Worm (Caenorhabditis elegans): ENCODE measurements around the gene zmp-1.

DNA sequence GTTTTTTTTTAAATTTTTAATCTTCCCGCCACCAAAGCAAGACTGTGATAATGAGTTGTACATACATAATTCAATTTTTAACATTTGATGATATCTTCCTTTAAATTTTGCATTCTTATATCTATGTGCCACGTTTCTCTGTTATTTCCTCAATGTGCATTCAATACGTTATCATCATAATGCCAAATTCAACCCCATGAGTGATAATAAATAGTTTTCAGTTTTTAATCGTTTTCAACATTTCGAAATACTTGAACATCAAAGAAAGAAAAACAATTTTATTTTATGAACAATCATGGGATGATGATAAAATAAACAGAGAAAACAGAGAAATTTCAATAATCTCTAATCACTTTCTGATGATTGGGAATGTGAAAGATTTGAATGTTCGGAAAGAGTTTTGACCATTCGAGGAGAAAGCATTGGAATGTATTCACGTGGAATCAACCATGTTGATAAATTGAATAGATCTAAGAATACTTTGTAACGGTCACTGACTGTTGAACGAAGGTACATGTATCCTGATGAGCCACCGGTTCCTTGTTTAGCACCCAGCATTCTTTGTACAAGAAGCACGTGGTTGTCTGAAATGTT, 15.3 kb downstream of the zmp-1 start:
- TF ChIP-seq nhr-237 (tag; optimal IDR thresholded peaks at IDR 0.05), result no peak
- TF ChIP-seq nhr-12 (tag; optimal IDR thresholded peaks at IDR 0.05), result no peak
- TF ChIP-seq nhr-76 (tag; optimal IDR thresholded peaks at IDR 0.05), result no peak
- TF ChIP-seq elt-1 (tag; optimal IDR thresholded peaks at IDR 0.05; ENCODE audit: borderline replicate concordance, insufficient read depth), result no peak
- TF ChIP-seq unc-62 (GFP tag; optimal IDR thresholded peaks at IDR 0.05), result no peak
- no peak for TF ChIP-seq lsy-2 (tag; optimal IDR thresholded peaks at IDR 0.05)
- TF ChIP-seq blmp-1 (tag; optimal IDR thresholded peaks at IDR 0.05), result no peak
- no peak for TF ChIP-seq mls-2 (tag; optimal IDR thresholded peaks at IDR 0.05)
- TF ChIP-seq lin-13 (tag; optimal IDR thresholded peaks at IDR 0.05), result no peak

Measured in whole organism, mixed stage, embryonic.